Fruit fly (Drosophila melanogaster) whole organism, prepupa: ENCODE data around the gene CG9953.

Experiments
- CG10631 ChIP-seq: fragments of 200-800 bp; sonication (Bioruptor generic); optimal IDR thresholded peaks from 2 replicates; lab custom pipeline; 2016; ENCODE audit warnings: missing biosample characterization, missing genetic modification characterization
- CG1621 ChIP-seq: fragments of 200-800 bp; sonication (Bioruptor generic); optimal IDR thresholded peaks from 3 replicates; lab custom pipeline; 2018; ENCODE audit warnings: missing biosample characterization, mild to moderate bottlenecking, missing genetic modification characterization
- CG32006 ChIP-seq: fragments of 200-800 bp; sonication (Bioruptor generic); optimal IDR thresholded peaks from 3 replicates; lab custom pipeline; 2017; ENCODE audit warnings: missing biosample characterization, mild to moderate bottlenecking, missing genetic modification characterization
- CG6792 ChIP-seq: fragments of 200-800 bp; sonication (Bioruptor generic); optimal IDR thresholded peaks from 3 replicates; lab custom pipeline; 2016; ENCODE audit warnings: missing biosample characterization, missing genetic modification characterization
- Sox102F ChIP-seq: fragments of 200-800 bp; sonication (Bioruptor generic); optimal IDR thresholded peaks from 2 replicates; lab custom pipeline; 2016; ENCODE audit warnings: missing biosample characterization, mild to moderate bottlenecking, missing genetic modification characterization
- dsx ChIP-seq: fragments of 200-800 bp; optimal IDR thresholded peaks from 3 replicates; lab custom pipeline; 2019; ENCODE audit warnings: missing biosample characterization, mild to moderate bottlenecking, missing genetic modification characterization, moderate library complexity; ENCODE audit not compliant: poor library complexity, severe bottlenecking
- fd85E ChIP-seq: fragments of 200-800 bp; sonication (Bioruptor generic); optimal IDR thresholded peaks from 3 replicates; lab custom pipeline; 2016; ENCODE audit warnings: missing biosample characterization, missing genetic modification characterization

- TF ChIP-seq dsx = no peak
- TF ChIP-seq Sox102F (GFP tag; lab: Kevin White, UChicago) = no peak
- TF ChIP-seq CG6792 (GFP tag; lab: Kevin White, UChicago) = no peak
- TF ChIP-seq CG1621 (tag; lab: Kevin White, UChicago) = no peak
- TF ChIP-seq CG10631 (GFP tag; lab: Kevin White, UChicago) = no peak
- no peak for TF ChIP-seq CG32006 (GFP tag; lab: Kevin White, UChicago)
- TF ChIP-seq fd85E (GFP tag; lab: Kevin White, UChicago) = no peak
Observed at dm6 chr3L:6975875-6976274, 6.4 kb downstream of the CG9953 start.
